Worm (Caenorhabditis elegans) whole organism, L4 larva: ENCODE results near the gene F58H1.5.

Experiments used
- F10B5.3 ChIP-seq: sonication (generic microtip); optimal IDR thresholded peaks from 2 replicates; lab custom pipeline; 2016; ENCODE audit warnings: mild to moderate bottlenecking, missing genetic modification characterization, missing compliant biosample characterization
- F26F4.8 ChIP-seq: fragments of 200-800 bp; sonication (Bioruptor generic); conservative IDR thresholded peaks from 2 replicates; pipeline ENCODE4 v1.3.6; 2022; ENCODE audit warnings: missing genetic modification characterization, missing compliant biosample characterization
- F37D6.2 ChIP-seq: sonication (generic microtip); optimal IDR thresholded peaks from 2 replicates; lab custom pipeline; 2016; ENCODE audit warnings: mild to moderate bottlenecking, missing genetic modification characterization, missing compliant biosample characterization
- F44E2.7 ChIP-seq: fragments of 200-800 bp; sonication (Bioruptor generic); IDR thresholded peaks from 2 replicates; pipeline ENCODE4 v2.1.2; 2022; ENCODE audit warnings: missing genetic modification characterization, missing compliant biosample characterization
- F49E8.2 ChIP-seq: sonication (generic microtip); optimal IDR thresholded peaks from 2 replicates; lab custom pipeline; 2016; ENCODE audit warnings: missing compliant biosample characterization, mild to moderate bottlenecking, missing genetic modification characterization, borderline replicate concordance
- T26A8.4 ChIP-seq: fragments of 200-800 bp; sonication (Bioruptor generic); IDR thresholded peaks from 2 replicates; pipeline ENCODE4 v1.3.6; 2022; ENCODE audit warnings: missing genetic modification characterization, missing compliant biosample characterization
- Y48G9A.11 ChIP-seq: fragments of 200-800 bp; sonication (Bioruptor generic); IDR thresholded peaks from 2 replicates; pipeline ENCODE4 v1.3.6; 2022; ENCODE audit warnings: missing genetic modification reagents, missing genetic modification characterization, missing compliant biosample characterization
- Y75B8A.6 ChIP-seq: fragments of 200-800 bp; sonication (Bioruptor generic); IDR thresholded peaks from 2 replicates; pipeline ENCODE4 v1.3.6; 2022; ENCODE audit warnings: missing genetic modification reagents, missing genetic modification characterization, missing compliant biosample characterization
- ZK337.2 ChIP-seq: fragments of 200-800 bp; sonication (Bioruptor generic); IDR thresholded peaks from 2 replicates; pipeline ENCODE4 v1.3.6; 2022; ENCODE audit warnings: missing genetic modification reagents, missing genetic modification characterization, missing compliant biosample characterization
- ZK546.5 ChIP-seq, 2 experiments: sonication (generic microtip); optimal IDR thresholded peaks; 2 replicates each; lab custom pipeline; 2017; ENCODE audit warnings: missing biosample characterization in 2 of 2, missing genetic modification characterization in 2 of 2
- aha-1 ChIP-seq: fragments of 150-350 bp; peaks from one replicate; lab custom pipeline; 2014; ENCODE audit warnings: missing biosample characterization, missing genetic modification characterization
- arid-1 ChIP-seq: fragments of 200-800 bp; sonication (Bioruptor generic); conservative IDR thresholded peaks from 2 replicates; pipeline ENCODE4 v1.3.6; 2022; ENCODE audit warnings: missing genetic modification reagents, missing genetic modification characterization, missing compliant biosample characterization
- ceh-28 ChIP-seq: fragments of 150-350 bp; optimal IDR thresholded peaks from 2 replicates; lab custom pipeline; 2014; ENCODE audit warnings: missing biosample characterization, missing genetic modification reagents, missing genetic modification characterization
- ces-1 ChIP-seq: fragments of 150-350 bp; sonication (generic microtip); optimal IDR thresholded peaks from 4 replicates; lab custom pipeline; 2014; ENCODE audit warnings: missing biosample characterization, missing genetic modification reagents, missing genetic modification characterization
- dmd-9 ChIP-seq: fragments of 200-800 bp; sonication (Bioruptor generic); IDR thresholded peaks from 2 replicates; pipeline ENCODE4 v1.3.6; 2022; ENCODE audit warnings: missing genetic modification reagents, missing genetic modification characterization, missing compliant biosample characterization
- egl-27 ChIP-seq: sonication (generic microtip); optimal IDR thresholded peaks from 3 replicates; lab custom pipeline; 2017; ENCODE audit warnings: missing biosample characterization, missing genetic modification reagents, missing genetic modification characterization
- egl-43 ChIP-seq: fragments of 200-800 bp; sonication (Bioruptor generic); IDR thresholded peaks from 2 replicates; pipeline ENCODE4 v1.3.6; 2022; ENCODE audit warnings: missing genetic modification reagents, missing genetic modification characterization, missing compliant biosample characterization
- gei-8 ChIP-seq: fragments of 200-800 bp; sonication (Bioruptor generic); optimal IDR thresholded peaks from 2 replicates; lab custom pipeline; 2018; ENCODE audit warnings: mild to moderate bottlenecking, missing genetic modification characterization, missing compliant biosample characterization
- hlh-11 ChIP-seq: fragments of 200-800 bp; sonication (Bioruptor generic); optimal IDR thresholded peaks from 2 replicates; lab custom pipeline; 2018; ENCODE audit warnings: mild to moderate bottlenecking, missing genetic modification characterization, missing compliant biosample characterization
- hlh-30 ChIP-seq: sonication (generic microtip); optimal IDR thresholded peaks from 2 replicates; lab custom pipeline; 2017; ENCODE audit warnings: antibody characterized with exemption, mild to moderate bottlenecking, missing genetic modification characterization, missing compliant biosample characterization; ENCODE audit not compliant: insufficient read depth
- jun-1 ChIP-seq: fragments of 150-350 bp; optimal IDR thresholded peaks from 2 replicates; lab custom pipeline; 2014; ENCODE audit warnings: missing biosample characterization, missing genetic modification reagents, missing genetic modification characterization
- lin-1 ChIP-seq: fragments of 200-800 bp; sonication (Bioruptor generic); IDR thresholded peaks from 2 replicates; pipeline ENCODE4 v1.3.6; 2022; ENCODE audit warnings: missing genetic modification reagents, missing genetic modification characterization, missing compliant biosample characterization
- lin-13 ChIP-seq: fragments of 150-350 bp; optimal IDR thresholded peaks from 2 replicates; lab custom pipeline; 2014; ENCODE audit warnings: missing biosample characterization, missing genetic modification reagents, missing genetic modification characterization
- lir-3 ChIP-seq: sonication (generic microtip); optimal IDR thresholded peaks from 2 replicates; lab custom pipeline; 2016; ENCODE audit warnings: mild to moderate bottlenecking, missing genetic modification characterization, missing compliant biosample characterization
- madf-5 ChIP-seq, 2 experiments: fragments of 200-800 bp; sonication (Bioruptor generic); IDR thresholded peaks; 2 replicates each; pipeline ENCODE4 v1.3.6; 2022; ENCODE audit warnings: missing compliant biosample characterization in 2 of 2, missing genetic modification characterization in 2 of 2
- madf-9 ChIP-seq: fragments of 200-800 bp; sonication (Bioruptor generic); conservative IDR thresholded peaks from 2 replicates; pipeline ENCODE4 v1.3.6; 2022; ENCODE audit warnings: missing genetic modification reagents, missing genetic modification characterization, missing compliant biosample characterization
- mes-2 ChIP-seq: sonication (generic microtip); optimal IDR thresholded peaks from 2 replicates; lab custom pipeline; 2016; ENCODE audit warnings: missing genotype, mild to moderate bottlenecking, missing genetic modification characterization, missing compliant biosample characterization; ENCODE audit not compliant: poor library complexity, severe bottlenecking
- mxl-2 ChIP-seq: fragments of 200-800 bp; sonication (Bioruptor generic); conservative IDR thresholded peaks from 2 replicates; pipeline ENCODE4 v1.3.6; 2022; ENCODE audit warnings: missing genetic modification reagents, missing genetic modification characterization, missing compliant biosample characterization
- mxl-3 ChIP-seq: fragments of 200-800 bp; sonication (Bioruptor generic); optimal IDR thresholded peaks from 2 replicates; lab custom pipeline; 2018; ENCODE audit warnings: mild to moderate bottlenecking, missing genetic modification characterization, missing compliant biosample characterization
- nhr-10 ChIP-seq: fragments of 150-350 bp; optimal IDR thresholded peaks from 2 replicates; lab custom pipeline; 2014; ENCODE audit warnings: missing biosample characterization, missing genetic modification characterization
- nhr-11 ChIP-seq: fragments of 150-350 bp; optimal IDR thresholded peaks from 2 replicates; lab custom pipeline; 2014; ENCODE audit warnings: missing biosample characterization, missing genetic modification characterization
- nhr-41 ChIP-seq: fragments of 200-800 bp; sonication (Bioruptor generic); IDR thresholded peaks from 2 replicates; pipeline ENCODE4 v1.3.6; 2022; ENCODE audit warnings: missing genetic modification reagents, missing genetic modification characterization, missing compliant biosample characterization
- nhr-42 ChIP-seq: fragments of 200-800 bp; sonication (Bioruptor generic); IDR thresholded peaks from 2 replicates; pipeline ENCODE4 v1.3.6; 2022; ENCODE audit warnings: missing genetic modification characterization, missing compliant biosample characterization
- nhr-6 ChIP-seq: fragments of 150-350 bp; optimal IDR thresholded peaks from 2 replicates; lab custom pipeline; 2014; ENCODE audit warnings: missing biosample characterization, missing genetic modification characterization
- pqm-1 ChIP-seq: sonication (generic microtip); optimal IDR thresholded peaks from 2 replicates; lab custom pipeline; 2017; ENCODE audit warnings: missing biosample characterization, missing genetic modification characterization
- rbr-2 ChIP-seq: sonication (generic microtip); optimal IDR thresholded peaks from 2 replicates; lab custom pipeline; 2016; ENCODE audit warnings: missing genotype, missing genetic modification characterization, missing compliant biosample characterization
- saeg-2 ChIP-seq: fragments of 200-800 bp; sonication (Bioruptor generic); IDR thresholded peaks from 2 replicates; pipeline ENCODE4 v1.3.6; 2022; ENCODE audit warnings: missing genetic modification reagents, missing genetic modification characterization, missing compliant biosample characterization
- spr-1 ChIP-seq: sonication (generic microtip); optimal IDR thresholded peaks from 2 replicates; lab custom pipeline; 2016; ENCODE audit warnings: mild to moderate bottlenecking, missing genetic modification characterization, missing compliant biosample characterization
- tra-1 ChIP-seq: fragments of 200-800 bp; sonication (Bioruptor generic); IDR thresholded peaks from 2 replicates; pipeline ENCODE4 v1.3.6; 2022; ENCODE audit warnings: missing genetic modification reagents, missing genetic modification characterization, missing compliant biosample characterization
- unc-130 ChIP-seq: sonication (generic microtip); optimal IDR thresholded peaks from 2 replicates; lab custom pipeline; 2016; ENCODE audit warnings: missing genetic modification reagents, missing genetic modification characterization, missing compliant biosample characterization
- unc-62 ChIP-seq, 3 experiments: fragments of 150-350 bp in 1 of 3; sonication (generic microtip); optimal IDR thresholded peaks in 2 of 3; peaks in 1 of 3; 1 replicate in 1 of 3; 2 replicates in 2 of 3; lab custom pipeline; 2014 to 2017; ENCODE audit warnings: missing biosample characterization in 3 of 3, missing genetic modification characterization in 3 of 3, missing genetic modification reagents in 3 of 3, missing genotype in 1 of 3
- vab-7 ChIP-seq: fragments of 200-800 bp; sonication (Bioruptor generic); IDR thresholded peaks from 2 replicates; pipeline ENCODE4 v1.3.6; 2022; ENCODE audit warnings: missing genetic modification reagents, missing genetic modification characterization, missing compliant biosample characterization
- zfp-3 ChIP-seq: fragments of 200-800 bp; sonication (Bioruptor generic); conservative IDR thresholded peaks from 2 replicates; pipeline ENCODE4 v1.3.6; 2022; ENCODE audit warnings: missing genetic modification reagents, missing genetic modification characterization, missing compliant biosample characterization
- zip-2 ChIP-seq: fragments of 150-350 bp; optimal IDR thresholded peaks from 2 replicates; lab custom pipeline; 2014; ENCODE audit warnings: missing biosample characterization, missing genetic modification characterization

Gene F58H1.5

ce11 chrV:11995862-11996261 is 37.7 kb downstream of the F58H1.5 start, which contains the start of gene C52E4.12:
C52E4.12 (plus strand) TSS chrV:11996162.
- TF ChIP-seq F26F4.8 (GFP tag; lab: Robert Waterston, UW) (no peak), zfp-3 (GFP tag; lab: Robert Waterston, UW) (no peak), egl-43 (GFP tag; lab: Robert Waterston, UW) (no peak), T26A8.4 (GFP tag; lab: Robert Waterston, UW) (no peak), zip-2 (tag; lab: Kevin White, UChicago) (no peak), nhr-6 (tag; lab: Kevin White, UChicago) (no peak), egl-27 (no peak), spr-1 (tag; lab: Kevin White, UChicago) (no peak), nhr-10 (tag; lab: Kevin White, UChicago) (no peak), madf-5 (GFP tag; IDR thresholded peaks at IDR 0.05; lab: Robert Waterston, UW) (no peak), rbr-2 (tag; lab: Kevin White, UChicago) (no peak), aha-1 (tag; lab: Kevin White, UChicago) (no peak)

DNA sequence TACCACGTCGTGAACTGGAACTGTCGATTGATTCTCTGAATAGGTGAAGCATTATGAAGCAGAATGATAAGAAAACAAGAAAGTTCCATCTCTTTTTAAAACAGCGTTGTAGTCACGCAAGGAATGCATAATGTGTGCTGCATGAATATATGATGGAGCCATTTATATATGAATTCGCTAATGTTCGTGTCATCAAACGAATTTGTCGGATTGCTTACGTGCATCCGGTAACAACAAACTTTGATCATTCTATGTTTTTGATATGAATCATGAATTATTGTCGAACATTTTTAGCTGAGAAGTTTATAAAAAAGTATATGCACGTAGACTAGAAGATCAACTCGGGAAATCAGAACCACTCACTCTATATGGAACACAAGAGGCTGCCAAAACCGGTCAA is 39.2 kb downstream of the F58H1.5 start:
- TF ChIP-seq nhr-42 (GFP tag; lab: Robert Waterston, UW) = no peak
- no peak for TF ChIP-seq madf-9 (GFP tag; lab: Robert Waterston, UW)
- no peak for TF ChIP-seq Y48G9A.11 (GFP tag; lab: Robert Waterston, UW)
- no peak for TF ChIP-seq F49E8.2
- TF ChIP-seq nhr-41 (GFP tag; lab: Robert Waterston, UW) = no peak
- TF ChIP-seq aha-1 (tag; lab: Kevin White, UChicago) = peak; percentile 66
- TF ChIP-seq ZK546.5 (tag; optimal IDR thresholded peaks at IDR 0.05; lab: Kevin White, UChicago) = no peak
- no peak for TF ChIP-seq ces-1 (GFP tag; lab: Kevin White, UChicago)

ce11 chrV:12001747-12002456 is 43.7 kb downstream of the F58H1.5 start, which contains the start of gene gcy-33:
gcy-33 (minus strand) TSS chrV:12001797.
- TF ChIP-seq Y75B8A.6 (peak; percentile 42; the same call in 1 of the 2 replicates), F37D6.2 (tag; lab: Kevin White, UChicago) (peak; percentile 32), jun-1 (peak; percentile 12), ceh-28 (tag; lab: Kevin White, UChicago) (no peak), mes-2 (tag; lab: Kevin White, UChicago) (peak; percentile 88), mxl-3 (GFP tag; lab: Kevin White, UChicago) (peak; percentile 62), gei-8 (peak; percentile 92), F10B5.3 (tag; lab: Kevin White, UChicago) (peak; percentile 37), unc-62 (GFP tag; optimal IDR thresholded peaks at IDR 0.05 in 1 of 2; lab: Kevin White, UChicago) (peak in 1 of 2 experiments; percentile 51), unc-62 (tag; optimal IDR thresholded peaks at IDR 0.05; lab: Kevin White, UChicago) (no peak), F26F4.8 (GFP tag; lab: Robert Waterston, UW) (peak; percentile 83), nhr-11 (peak; percentile 2), dmd-9 (GFP tag; lab: Robert Waterston, UW) (peak; percentile 71), ces-1 (GFP tag; lab: Kevin White, UChicago) (no peak), arid-1 (peak; percentile 87), mxl-2 (GFP tag; lab: Robert Waterston, UW) (peak; percentile 64; the same call in 1 of the 2 replicates), F44E2.7 (GFP tag; lab: Robert Waterston, UW) (peak; percentile 73; the same call in 1 of the 2 replicates), tra-1 (GFP tag; lab: Robert Waterston, UW) (peak; percentile 77), lin-13 (peak; percentile 66), hlh-11 (tag; lab: Kevin White, UChicago) (peak; percentile 84), Y48G9A.11 (GFP tag; lab: Robert Waterston, UW) (peak; percentile 82), zfp-3 (GFP tag; lab: Robert Waterston, UW) (peak; percentile 85), pqm-1 (tag; lab: Kevin White, UChicago) (no peak), lin-1 (GFP tag; lab: Robert Waterston, UW) (peak; percentile 96), ZK337.2 (GFP tag; lab: Robert Waterston, UW) (no peak), vab-7 (peak; percentile 93), saeg-2 (GFP tag; lab: Robert Waterston, UW) (peak; percentile 72; the same call in 1 of the 2 replicates), madf-9 (GFP tag; lab: Robert Waterston, UW) (peak; percentile 91), hlh-30 (peak; percentile 89), lir-3 (peak; percentile 75), unc-130 (peak; percentile 63)
